Worm (Caenorhabditis elegans) whole organism, L3 larva: Measurements from ENCODE around the gene mboa-3.
A peak's percentile ranks its signal among the peaks of the same experiment; 100 is the strongest.

Experiments used
- R02D3.7 ChIP-seq: fragments of 150-350 bp; optimal IDR thresholded peaks from 2 replicates; lab custom pipeline; 2014; ENCODE audit warnings: missing biosample characterization, missing genetic modification characterization
- ZK546.5 ChIP-seq: sonication (generic microtip); optimal IDR thresholded peaks from 2 replicates; lab custom pipeline; 2017; ENCODE audit warnings: missing biosample characterization, missing genetic modification characterization
- aly-2 ChIP-seq: fragments of 150-350 bp; optimal IDR thresholded peaks from 2 replicates; lab custom pipeline; 2014; ENCODE audit warnings: missing biosample characterization, missing genetic modification characterization
- ama-1 ChIP-seq: fragments of 150-350 bp; optimal IDR thresholded peaks from 2 replicates; lab custom pipeline; 2018
- ceh-16 ChIP-seq: sonication (generic microtip); optimal IDR thresholded peaks from 2 replicates; lab custom pipeline; 2017; ENCODE audit warnings: missing biosample characterization, missing genetic modification characterization
- ceh-28 ChIP-seq: fragments of 150-350 bp; optimal IDR thresholded peaks from 2 replicates; lab custom pipeline; 2014; ENCODE audit warnings: missing biosample characterization, missing genetic modification reagents, missing genetic modification characterization
- ceh-82 ChIP-seq: fragments of 150-350 bp; optimal IDR thresholded peaks from 2 replicates; lab custom pipeline; 2014; ENCODE audit warnings: missing biosample characterization, missing genetic modification characterization
- ceh-9 ChIP-seq: sonication (generic microtip); optimal IDR thresholded peaks from 2 replicates; lab custom pipeline; 2018; ENCODE audit warnings: missing biosample characterization, missing genetic modification characterization
- daf-12 ChIP-seq: fragments of 150-350 bp; optimal IDR thresholded peaks from 2 replicates; lab custom pipeline; 2014; ENCODE audit warnings: missing biosample characterization, missing genetic modification reagents, missing genetic modification characterization
- egl-27 ChIP-seq: sonication (generic microtip); optimal IDR thresholded peaks from 4 replicates; lab custom pipeline; 2017; ENCODE audit warnings: missing biosample characterization, missing genetic modification reagents, missing genetic modification characterization
- egl-5 ChIP-seq: fragments of 150-350 bp; optimal IDR thresholded peaks from 2 replicates; lab custom pipeline; 2017; ENCODE audit warnings: missing biosample characterization, missing genetic modification reagents, missing genetic modification characterization, inconsistent platforms
- elt-1 ChIP-seq: fragments of 150-350 bp; optimal IDR thresholded peaks from 2 replicates; lab custom pipeline; 2014; ENCODE audit warnings: missing biosample characterization, missing genetic modification characterization
- elt-2 ChIP-seq: sonication (generic microtip); optimal IDR thresholded peaks from 2 replicates; lab custom pipeline; 2016; ENCODE audit warnings: missing genetic modification reagents, mild to moderate bottlenecking, missing genetic modification characterization, missing compliant biosample characterization
- elt-3 ChIP-seq, 3 experiments: fragments of 150-350 bp in 1 of 3; sonication (generic microtip) in 2 of 3; optimal IDR thresholded peaks; 2 replicates in 2 of 3; 4 replicates in 1 of 3; lab custom pipeline; 2014 to 2017; ENCODE audit warnings: missing biosample characterization in 3 of 3, missing genetic modification characterization in 3 of 3
- eor-1 ChIP-seq, 2 experiments: fragments of 150-350 bp; optimal IDR thresholded peaks; 2 replicates each; lab custom pipeline; 2014 to 2018; ENCODE audit warnings: missing biosample characterization in 2 of 2, missing genetic modification characterization in 2 of 2
- fkh-10 ChIP-seq: sonication (generic microtip); optimal IDR thresholded peaks from 2 replicates; lab custom pipeline; 2017; ENCODE audit warnings: missing biosample characterization, missing genetic modification reagents, missing genetic modification characterization
- fkh-2 ChIP-seq: fragments of 150-350 bp; optimal IDR thresholded peaks from 2 replicates; lab custom pipeline; 2014; ENCODE audit warnings: missing biosample characterization, missing genetic modification reagents, missing genetic modification characterization
- fos-1 ChIP-seq: fragments of 150-350 bp; optimal IDR thresholded peaks from 2 replicates; lab custom pipeline; 2014; ENCODE audit warnings: missing biosample characterization, missing genetic modification characterization
- hmg-11 ChIP-seq: sonication (generic microtip); optimal IDR thresholded peaks from 2 replicates; lab custom pipeline; 2016; ENCODE audit warnings: missing genetic modification characterization, missing compliant biosample characterization
- jun-1 ChIP-seq: fragments of 150-350 bp; optimal IDR thresholded peaks from 2 replicates; lab custom pipeline; 2014; ENCODE audit warnings: missing biosample characterization, missing genetic modification reagents, missing genetic modification characterization
- lin-15B ChIP-seq: fragments of 150-350 bp; optimal IDR thresholded peaks from 2 replicates; lab custom pipeline; 2014; ENCODE audit warnings: missing biosample characterization, missing genetic modification characterization
- lin-39 ChIP-seq: fragments of 150-350 bp; optimal IDR thresholded peaks from 2 replicates; lab custom pipeline; 2018; ENCODE audit warnings: missing biosample characterization, missing genetic modification reagents, missing genetic modification characterization
- lsy-12 ChIP-seq: sonication (generic microtip); optimal IDR thresholded peaks from 2 replicates; lab custom pipeline; 2016; ENCODE audit warnings: mild to moderate bottlenecking, missing genetic modification characterization, missing compliant biosample characterization
- mdl-1 ChIP-seq: fragments of 150-350 bp; optimal IDR thresholded peaks from 2 replicates; lab custom pipeline; 2014; ENCODE audit warnings: missing biosample characterization, missing genetic modification characterization
- mml-1 ChIP-seq: fragments of 150-350 bp; sonication (generic microtip); optimal IDR thresholded peaks from 3 replicates; lab custom pipeline; 2014; ENCODE audit warnings: missing biosample characterization, missing genetic modification characterization
- nfya-1 ChIP-seq: sonication (generic microtip); optimal IDR thresholded peaks from 2 replicates; lab custom pipeline; 2017; ENCODE audit warnings: missing genetic modification characterization, mild to moderate bottlenecking, missing compliant biosample characterization, antibody characterized with exemption, moderate library complexity; ENCODE audit not compliant: insufficient read depth
- nhr-11 ChIP-seq: fragments of 150-350 bp; optimal IDR thresholded peaks from 2 replicates; lab custom pipeline; 2014; ENCODE audit warnings: missing biosample characterization, missing genetic modification characterization
- nhr-12 ChIP-seq: fragments of 150-350 bp; optimal IDR thresholded peaks from 2 replicates; lab custom pipeline; 2014; ENCODE audit warnings: missing biosample characterization, missing genetic modification characterization
- nhr-23 ChIP-seq: fragments of 150-350 bp; optimal IDR thresholded peaks from 2 replicates; lab custom pipeline; 2014; ENCODE audit warnings: missing biosample characterization, missing genetic modification reagents, missing genetic modification characterization
- nhr-237 ChIP-seq: fragments of 150-350 bp; optimal IDR thresholded peaks from 2 replicates; lab custom pipeline; 2014; ENCODE audit warnings: missing biosample characterization, missing genetic modification characterization
- nhr-25 ChIP-seq: sonication (generic microtip); optimal IDR thresholded peaks from 2 replicates; lab custom pipeline; 2017; ENCODE audit warnings: missing biosample characterization, missing genetic modification characterization
- nhr-28 ChIP-seq: fragments of 150-350 bp; optimal IDR thresholded peaks from 2 replicates; lab custom pipeline; 2014; ENCODE audit warnings: missing biosample characterization, missing genetic modification characterization
- nhr-43 ChIP-seq: sonication (generic microtip); optimal IDR thresholded peaks from 2 replicates; lab custom pipeline; 2016; ENCODE audit warnings: mild to moderate bottlenecking, missing genetic modification characterization, missing compliant biosample characterization; ENCODE audit not compliant: poor library complexity, severe bottlenecking
- nhr-67 ChIP-seq: fragments of 150-350 bp; optimal IDR thresholded peaks from 2 replicates; lab custom pipeline; 2014; ENCODE audit warnings: missing biosample characterization, missing genetic modification characterization
- nhr-76 ChIP-seq: fragments of 150-350 bp; sonication (generic microtip); optimal IDR thresholded peaks from 5 replicates; lab custom pipeline; 2014; ENCODE audit warnings: missing biosample characterization, missing genetic modification characterization
- nhr-77 ChIP-seq: fragments of 150-350 bp; optimal IDR thresholded peaks from 2 replicates; lab custom pipeline; 2014; ENCODE audit warnings: missing biosample characterization, missing genetic modification characterization
- pha-4 ChIP-seq: fragments of 150-350 bp; optimal IDR thresholded peaks from 2 replicates; lab custom pipeline; 2014; ENCODE audit warnings: missing biosample characterization, missing genetic modification reagents, missing genetic modification characterization
- pqm-1 ChIP-seq: fragments of 150-350 bp; optimal IDR thresholded peaks from 2 replicates; lab custom pipeline; 2017; ENCODE audit warnings: missing biosample characterization, missing genetic modification characterization, inconsistent platforms
- sea-2 ChIP-seq: fragments of 150-350 bp; sonication (generic microtip); optimal IDR thresholded peaks from 4 replicates; lab custom pipeline; 2014; ENCODE audit warnings: missing biosample characterization, missing genetic modification reagents, missing genetic modification characterization
- skn-1 ChIP-seq: fragments of 150-350 bp; optimal IDR thresholded peaks from 2 replicates; lab custom pipeline; 2014; ENCODE audit warnings: missing biosample characterization, missing genetic modification characterization
- snpc-4 ChIP-seq: fragments of 150-350 bp; optimal IDR thresholded peaks from 2 replicates; lab custom pipeline; 2014; ENCODE audit warnings: missing biosample characterization, missing genetic modification characterization
- tbx-2 ChIP-seq: sonication (generic microtip); optimal IDR thresholded peaks from 2 replicates; lab custom pipeline; 2016; ENCODE audit warnings: mild to moderate bottlenecking, missing genetic modification characterization, missing compliant biosample characterization
- unc-39 ChIP-seq: sonication (generic microtip); optimal IDR thresholded peaks from 4 replicates; lab custom pipeline; 2017; ENCODE audit warnings: missing biosample characterization, missing genetic modification characterization
- unc-62 ChIP-seq: fragments of 150-350 bp; sonication (generic microtip); optimal IDR thresholded peaks from 4 replicates; lab custom pipeline; 2014; ENCODE audit warnings: missing biosample characterization, missing genetic modification reagents, missing genetic modification characterization
- zag-1 ChIP-seq: fragments of 150-350 bp; optimal IDR thresholded peaks from 2 replicates; lab custom pipeline; 2014; ENCODE audit warnings: missing biosample characterization, missing genetic modification characterization
- ztf-11 ChIP-seq: fragments of 150-350 bp; optimal IDR thresholded peaks from 2 replicates; lab custom pipeline; 2014; ENCODE audit warnings: missing biosample characterization, missing genetic modification characterization
- ztf-4 ChIP-seq: fragments of 150-350 bp; optimal IDR thresholded peaks from 2 replicates; lab custom pipeline; 2014; ENCODE audit warnings: missing biosample characterization, missing genetic modification characterization

Gene mboa-3

ce11 chrX:5476357-5476756 is 46.3 kb downstream of the mboa-3 start:
- no peak for TF ChIP-seq fkh-2
- TF ChIP-seq nfya-1: peak; percentile 6
- peak; percentile 73 for TF ChIP-seq elt-2 (tag; lab: Kevin White, UChicago)
- TF ChIP-seq pqm-1 (tag; lab: Kevin White, UChicago): peak; percentile 38

ce11 chrX:5475164-5475576 is 47.4 kb downstream of the mboa-3 start:
- no peak for TF ChIP-seq snpc-4
- peak; percentile 16 for TF ChIP-seq lin-15B (tag; lab: Kevin White, UChicago)
- no peak for TF ChIP-seq nhr-67 (tag; lab: Kevin White, UChicago)
- TF ChIP-seq ceh-82: no peak
- TF ChIP-seq mml-1 (tag; lab: Kevin White, UChicago): no peak
- TF ChIP-seq mdl-1 (tag; lab: Kevin White, UChicago): no peak
- peak; percentile 67 for TF ChIP-seq elt-2 (tag; lab: Kevin White, UChicago)
- no peak for TF ChIP-seq zag-1 (tag; lab: Kevin White, UChicago)
- no peak for TF ChIP-seq nhr-11
- peak; percentile 45 for TF ChIP-seq hmg-11 (tag; lab: Kevin White, UChicago)
- peak; percentile 79 for TF ChIP-seq jun-1 (tag; lab: Kevin White, UChicago)
- no peak for TF ChIP-seq ztf-4 (tag; lab: Kevin White, UChicago)
- no peak for TF ChIP-seq eor-1 (tag; optimal IDR thresholded peaks at IDR 0.05; lab: Kevin White, UChicago)
- peak; percentile 55 for TF ChIP-seq lin-39 (tag; lab: Kevin White, UChicago)
- no peak for TF ChIP-seq nhr-28 (tag; lab: Kevin White, UChicago)
- TF ChIP-seq ZK546.5 (tag; lab: Kevin White, UChicago): no peak
- no peak for TF ChIP-seq fkh-2
- no peak for TF ChIP-seq nhr-237
- peak; percentile 74 for TF ChIP-seq nhr-23
- TF ChIP-seq lsy-12 (tag; lab: Kevin White, UChicago): peak; percentile 7
- TF ChIP-seq tbx-2 (tag; lab: Kevin White, UChicago): peak; percentile 35
- TF ChIP-seq elt-1 (tag; lab: Kevin White, UChicago): peak; percentile 9
- no peak for TF ChIP-seq nhr-77 (tag; lab: Kevin White, UChicago)
- TF ChIP-seq unc-62 (GFP tag; lab: Kevin White, UChicago): no peak
- peak; percentile 99 for TF ChIP-seq nhr-25 (tag; lab: Kevin White, UChicago)
- no peak for TF ChIP-seq ceh-9
- peak; percentile 82 for TF ChIP-seq pha-4 (tag; lab: Kevin White, UChicago)
- TF ChIP-seq fkh-10: no peak
- TF ChIP-seq ztf-11: no peak
- TF ChIP-seq ceh-28 (tag; lab: Kevin White, UChicago): peak; percentile 65
- TF ChIP-seq ama-1 (lab: Kevin White, UChicago): no peak
- TF ChIP-seq nhr-12 (tag; lab: Kevin White, UChicago): no peak
- TF ChIP-seq skn-1 (tag; lab: Kevin White, UChicago): no peak
- TF ChIP-seq egl-5 (tag; lab: Kevin White, UChicago): no peak
- no peak for TF ChIP-seq R02D3.7 (tag; lab: Kevin White, UChicago)
- peak in 1 of 3 experiments; percentile 63 for TF ChIP-seq elt-3 (tag; optimal IDR thresholded peaks at IDR 0.05; lab: Kevin White, UChicago)
- TF ChIP-seq nfya-1: peak; percentile 67
- TF ChIP-seq pqm-1 (tag; lab: Kevin White, UChicago): peak; percentile 48
- TF ChIP-seq egl-27 (tag; lab: Kevin White, UChicago): peak; percentile 47
- TF ChIP-seq daf-12: no peak
- TF ChIP-seq nhr-76 (tag; lab: Kevin White, UChicago): no peak
- peak; percentile 60 for TF ChIP-seq nhr-43 (tag; lab: Kevin White, UChicago)
- TF ChIP-seq unc-39: no peak
- no peak for TF ChIP-seq fos-1 (tag; lab: Kevin White, UChicago)
- TF ChIP-seq sea-2 (GFP tag; lab: Kevin White, UChicago): no peak
- TF ChIP-seq ceh-16 (tag; lab: Kevin White, UChicago): no peak
- no peak for TF ChIP-seq aly-2 (tag; lab: Kevin White, UChicago)
